Worm (Caenorhabditis elegans) whole organism, L1 larva: ENCODE results near the gene chil-23.

Experiments
- F16B12.6 ChIP-seq: fragments of 150-350 bp; optimal IDR thresholded peaks from 2 replicates; lab custom pipeline; 2014; ENCODE audit warnings: missing biosample characterization, missing genetic modification characterization
- Y116A8C.19 ChIP-seq: sonication (generic microtip); optimal IDR thresholded peaks from 2 replicates; lab custom pipeline; 2016; ENCODE audit warnings: missing compliant biosample characterization, missing genetic modification characterization, borderline replicate concordance
- ama-1 ChIP-seq: fragments of 150-350 bp; optimal IDR thresholded peaks from 2 replicates; lab custom pipeline; 2014
- blmp-1 ChIP-seq: fragments of 150-350 bp; optimal IDR thresholded peaks from 2 replicates; lab custom pipeline; 2014; ENCODE audit warnings: missing biosample characterization, missing genetic modification characterization
- ceh-8 ChIP-seq: fragments of 200-800 bp; sonication (Bioruptor generic); optimal IDR thresholded peaks from 2 replicates; lab custom pipeline; 2018; ENCODE audit warnings: mild to moderate bottlenecking, missing genetic modification characterization, moderate library complexity, missing compliant biosample characterization
- ceh-90 ChIP-seq: sonication (generic microtip); optimal IDR thresholded peaks from 2 replicates; lab custom pipeline; 2016; ENCODE audit warnings: missing genetic modification characterization, missing compliant biosample characterization
- ces-1 ChIP-seq: fragments of 150-350 bp; optimal IDR thresholded peaks from 2 replicates; lab custom pipeline; 2014; ENCODE audit warnings: missing biosample characterization, missing genetic modification reagents, missing genetic modification characterization
- dpl-1 ChIP-seq, 3 experiments: fragments of 150-350 bp in 2 of 3; sonication (generic microtip) in 1 of 3; optimal IDR thresholded peaks; 2 replicates each; lab custom pipeline; 2014 to 2017; ENCODE audit warnings: missing biosample characterization in 3 of 3, missing genetic modification characterization in 3 of 3, missing genetic modification reagents in 3 of 3
- efl-1 ChIP-seq, 4 experiments: fragments of 150-350 bp; optimal IDR thresholded peaks in 3 of 4; peaks in 1 of 4; 1 replicate in 1 of 4; 2 replicates in 3 of 4; lab custom pipeline; 2014; ENCODE audit warnings: missing biosample characterization in 2 of 4, missing genetic modification characterization in 2 of 4, missing genetic modification reagents in 2 of 4
- efl-3 ChIP-seq: fragments of 200-800 bp; sonication (Bioruptor generic); optimal IDR thresholded peaks from 2 replicates; lab custom pipeline; 2018; ENCODE audit warnings: mild to moderate bottlenecking, missing genetic modification characterization, missing compliant biosample characterization
- egl-13 ChIP-seq: sonication (generic microtip); optimal IDR thresholded peaks from 2 replicates; lab custom pipeline; 2016; ENCODE audit warnings: missing genotype, missing genetic modification reagents, missing genetic modification characterization, missing compliant biosample characterization
- egl-27 ChIP-seq, 2 experiments: fragments of 150-350 bp in 1 of 2; sonication (generic microtip); optimal IDR thresholded peaks; 3 replicates each; lab custom pipeline; 2017 to 2018; ENCODE audit warnings: missing biosample characterization in 2 of 2, missing genetic modification characterization in 2 of 2, missing genetic modification reagents in 2 of 2
- elt-3 ChIP-seq, 6 experiments: fragments of 150-350 bp in 1 of 6; sonication (generic microtip); optimal IDR thresholded peaks; 2 replicates each; lab custom pipeline; 2017 to 2018; ENCODE audit warnings: missing biosample characterization in 6 of 6, missing genetic modification characterization in 6 of 6, inconsistent platforms in 1 of 6
- fkh-10 ChIP-seq: sonication (generic microtip); optimal IDR thresholded peaks from 2 replicates; lab custom pipeline; 2017; ENCODE audit warnings: missing biosample characterization, missing genetic modification reagents, missing genetic modification characterization
- fkh-8 ChIP-seq: sonication (generic microtip); optimal IDR thresholded peaks from 2 replicates; lab custom pipeline; 2016; ENCODE audit warnings: mild to moderate bottlenecking, missing genetic modification characterization, missing compliant biosample characterization
- hpl-2 ChIP-seq: fragments of 150-350 bp; optimal IDR thresholded peaks from 2 replicates; lab custom pipeline; 2014; ENCODE audit warnings: missing biosample characterization, missing genetic modification reagents, missing genetic modification characterization
- irx-1 ChIP-seq: sonication (generic microtip); optimal IDR thresholded peaks from 2 replicates; lab custom pipeline; 2016; ENCODE audit warnings: missing genetic modification characterization, missing compliant biosample characterization
- lin-14 ChIP-seq: fragments of 200-800 bp; sonication (Bioruptor generic); optimal IDR thresholded peaks from 2 replicates; lab custom pipeline; 2018; ENCODE audit warnings: mild to moderate bottlenecking, missing genetic modification characterization, moderate library complexity, missing compliant biosample characterization
- lin-15B ChIP-seq: fragments of 150-350 bp; sonication (generic microtip); optimal IDR thresholded peaks from 3 replicates; lab custom pipeline; 2014; ENCODE audit warnings: missing biosample characterization, missing genetic modification characterization
- lin-35 ChIP-seq, 2 experiments: fragments of 150-350 bp; optimal IDR thresholded peaks; 2 replicates each; lab custom pipeline; 2014; ENCODE audit warnings: missing biosample characterization in 2 of 2, missing genetic modification characterization in 2 of 2, missing genetic modification reagents in 2 of 2
- lir-3 ChIP-seq: sonication (generic microtip); optimal IDR thresholded peaks from 2 replicates; lab custom pipeline; 2016; ENCODE audit warnings: mild to moderate bottlenecking, missing genetic modification characterization, moderate library complexity, missing compliant biosample characterization; ENCODE audit not compliant: poor library complexity
- lsy-2 ChIP-seq, 2 experiments: fragments of 150-350 bp; optimal IDR thresholded peaks; 2 replicates each; lab custom pipeline; 2014; ENCODE audit warnings: missing biosample characterization in 2 of 2, missing genetic modification characterization in 2 of 2
- nhr-20 ChIP-seq: sonication (generic microtip); optimal IDR thresholded peaks from 2 replicates; lab custom pipeline; 2016; ENCODE audit warnings: mild to moderate bottlenecking, missing genetic modification characterization, missing compliant biosample characterization
- nhr-237 ChIP-seq: fragments of 150-350 bp; optimal IDR thresholded peaks from 2 replicates; lab custom pipeline; 2014; ENCODE audit warnings: missing biosample characterization, missing genetic modification characterization
- nhr-85 ChIP-seq: sonication (generic microtip); peaks from one replicate; lab custom pipeline; 2016; ENCODE audit warnings: missing genetic modification characterization, inconsistent platforms, missing compliant biosample characterization
- nhr-90 ChIP-seq: sonication (generic microtip); optimal IDR thresholded peaks from 2 replicates; lab custom pipeline; 2016; ENCODE audit warnings: mild to moderate bottlenecking, missing genetic modification characterization, missing compliant biosample characterization; ENCODE audit not compliant: poor library complexity
- pag-3 ChIP-seq: sonication (generic microtip); optimal IDR thresholded peaks from 2 replicates; lab custom pipeline; 2017; ENCODE audit warnings: missing genetic modification characterization, mild to moderate bottlenecking, missing compliant biosample characterization, antibody characterized with exemption, borderline replicate concordance; ENCODE audit not compliant: insufficient read depth
- pax-3 ChIP-seq: fragments of 200-800 bp; sonication (Bioruptor generic); optimal IDR thresholded peaks from 2 replicates; lab custom pipeline; 2018; ENCODE audit warnings: mild to moderate bottlenecking, missing genetic modification characterization, moderate library complexity, missing compliant biosample characterization
- skn-1 ChIP-seq: fragments of 150-350 bp; optimal IDR thresholded peaks from 2 replicates; lab custom pipeline; 2014; ENCODE audit warnings: missing biosample characterization, missing genetic modification characterization
- snpc-4 ChIP-seq: fragments of 150-350 bp; optimal IDR thresholded peaks from 2 replicates; lab custom pipeline; 2014; ENCODE audit warnings: missing biosample characterization, missing genetic modification characterization
- sptf-1 ChIP-seq: fragments of 150-350 bp; optimal IDR thresholded peaks from 2 replicates; lab custom pipeline; 2014; ENCODE audit warnings: missing biosample characterization, missing genetic modification characterization
- tbx-2 ChIP-seq: sonication (generic microtip); optimal IDR thresholded peaks from 2 replicates; lab custom pipeline; 2016; ENCODE audit warnings: missing genetic modification characterization, missing compliant biosample characterization
- unc-62 ChIP-seq: fragments of 150-350 bp; optimal IDR thresholded peaks from 2 replicates; lab custom pipeline; 2014; ENCODE audit warnings: missing biosample characterization, missing genetic modification reagents, missing genetic modification characterization
- zag-1 ChIP-seq: fragments of 150-350 bp; optimal IDR thresholded peaks from 2 replicates; lab custom pipeline; 2014; ENCODE audit warnings: missing biosample characterization, missing genetic modification characterization
- ztf-11 ChIP-seq, 2 experiments: sonication (generic microtip); optimal IDR thresholded peaks; 2 replicates each; lab custom pipeline; 2016 to 2017; ENCODE audit warnings: missing genetic modification characterization in 2 of 2, missing biosample characterization in 1 of 2, missing compliant biosample characterization in 1 of 2

chil-23 gene

ce11 chrII:9438853-9439252 is 29.6 kb downstream of the chil-23 start:
- TF ChIP-seq hpl-2 (GFP tag; lab: Kevin White, UChicago) (no peak), snpc-4 (no peak), Y116A8C.19 (tag; lab: Kevin White, UChicago) (no peak), skn-1 (tag; lab: Kevin White, UChicago) (no peak), dpl-1 (GFP tag; optimal IDR thresholded peaks at IDR 0.05; lab: Kevin White, UChicago) (no peak), egl-27 (tag; optimal IDR thresholded peaks at IDR 0.05; lab: Kevin White, UChicago) (no peak), ces-1 (no peak), irx-1 (tag; lab: Kevin White, UChicago) (no peak), lsy-2 (tag; optimal IDR thresholded peaks at IDR 0.05; lab: Kevin White, UChicago) (no peak), pag-3 (tag; lab: Kevin White, UChicago) (no peak), nhr-237 (no peak)

ce11 chrII:9438227-9438626 is 30.2 kb downstream of the chil-23 start, which contains the start of gene chil-13:
TSS of gene chil-13 (minus strand) at chrII:9438327.
- no peak for TF ChIP-seq pax-3 (tag; lab: Kevin White, UChicago)
- no peak for TF ChIP-seq zag-1 (tag; lab: Kevin White, UChicago)
- TF ChIP-seq elt-3 (tag; optimal IDR thresholded peaks at IDR 0.05; lab: Kevin White, UChicago) = peak in 1 of 6 experiments; percentile 33
- peak in 1 of 2 experiments; percentile 0 for TF ChIP-seq lin-35 (GFP tag; optimal IDR thresholded peaks at IDR 0.05; lab: Kevin White, UChicago)
- TF ChIP-seq blmp-1 (tag; lab: Kevin White, UChicago) = peak; percentile 9

- TF ChIP-seq nhr-85 = peak; percentile 52
- TF ChIP-seq nhr-20 (tag; lab: Kevin White, UChicago) = peak; percentile 23
- TF ChIP-seq elt-3 (tag; optimal IDR thresholded peaks at IDR 0.05; lab: Kevin White, UChicago) = peak in 1 of 6 experiments; percentile 46
- TF ChIP-seq sptf-1 = no peak
- no peak for TF ChIP-seq tbx-2 (tag; lab: Kevin White, UChicago)
- peak; percentile 30 for TF ChIP-seq blmp-1 (tag; lab: Kevin White, UChicago)
These were observed 32.4 kb downstream of the chil-23 start, which contains the start of gene kin-16 for ce11 chrII:9436009-9436408. TSS of gene kin-16 (minus strand) at chrII:9436109.

- TF ChIP-seq egl-13 (tag; lab: Kevin White, UChicago) = no peak
- no peak for TF ChIP-seq efl-3 (GFP tag; lab: Kevin White, UChicago)
- TF ChIP-seq efl-1 (optimal IDR thresholded peaks at IDR 0.05; lab: Kevin White, UChicago) = no peak
- TF ChIP-seq efl-1 (GFP tag; optimal IDR thresholded peaks at IDR 0.05 in 1 of 2; lab: Kevin White, UChicago) = peak in 1 of 2 experiments; percentile 59
- no peak for TF ChIP-seq unc-62 (GFP tag; lab: Kevin White, UChicago)
These were observed 34.8 kb downstream of the chil-23 start, which contains the start of gene kin-15 for ce11 chrII:9433609-9434008. TSS of gene kin-15 (minus strand) at chrII:9433709.

- TF ChIP-seq fkh-10 (GFP tag; lab: Kevin White, UChicago) (peak; percentile 33), ama-1 (lab: Kevin White, UChicago) (no peak), ceh-90 (no peak), ztf-11 (tag; optimal IDR thresholded peaks at IDR 0.05; lab: Kevin White, UChicago) (no peak), F16B12.6 (tag; lab: Kevin White, UChicago) (no peak), lin-14 (GFP tag; lab: Kevin White, UChicago) (peak; percentile 58), fkh-8 (tag; lab: Kevin White, UChicago) (no peak), nhr-20 (tag; lab: Kevin White, UChicago) (no peak)
These were observed 37.3 kb downstream of the chil-23 start for ce11 chrII:9431119-9431518.

ce11 chrII:9427644-9428043 is 40.8 kb downstream of the chil-23 start, which contains the start of gene M176.5:
TSS of gene M176.5 (minus strand) at chrII:9427744.
- TF ChIP-seq ceh-8 (GFP tag; lab: Kevin White, UChicago) (no peak), lin-14 (GFP tag; lab: Kevin White, UChicago) (peak; percentile 42), lin-15B (tag; lab: Kevin White, UChicago) (no peak), lir-3 (no peak), nhr-90 (tag; lab: Kevin White, UChicago) (no peak), lsy-2 (tag; optimal IDR thresholded peaks at IDR 0.05; lab: Kevin White, UChicago) (no peak), elt-3 (tag; optimal IDR thresholded peaks at IDR 0.05; lab: Kevin White, UChicago) (no peak)
